Worm (Caenorhabditis elegans): ENCODE data around the gene K07E3.1.

- TF ChIP-seq aly-2 (tag; optimal IDR thresholded peaks at IDR 0.05) (no peak), ama-1 (optimal IDR thresholded peaks at IDR 0.05) (no peak), unc-30 (tag; optimal IDR thresholded peaks at IDR 0.05) (no peak), C16A3.4 (tag; optimal IDR thresholded peaks at IDR 0.05) (no peak), sox-4 (tag; optimal IDR thresholded peaks at IDR 0.05) (no peak), snpc-4 (tag; optimal IDR thresholded peaks at IDR 0.05) (no peak), unc-62 (GFP tag; optimal IDR thresholded peaks at IDR 0.05) (no peak), unc-98 (GFP tag; IDR thresholded peaks at IDR 0.05) (no peak), lin-35 (GFP tag; optimal IDR thresholded peaks at IDR 0.05) (no peak)
Measured at ce11 chrX:8086725-8087641, 23.3 kb upstream of the K07E3.1 start.
